Worm (Caenorhabditis elegans) whole organism, midembryonic: ENCODE results near the gene cut-6.

Experiments used
- T22C8.4 ChIP-seq: fragments of 200-800 bp; sonication (Bioruptor generic); IDR thresholded peaks from 2 replicates; pipeline ENCODE4 v1.3.6; 2022; ENCODE audit warnings: missing genetic modification characterization, missing compliant biosample characterization
- cog-1 ChIP-seq: sonication (generic microtip); optimal IDR thresholded peaks from 2 replicates; lab custom pipeline; 2016; ENCODE audit warnings: missing genetic modification characterization, missing compliant biosample characterization
- flt-1 ChIP-seq: fragments of 200-800 bp; sonication (Bioruptor generic); IDR thresholded peaks from 2 replicates; pipeline ENCODE4 v1.3.6; 2022; ENCODE audit warnings: missing genetic modification characterization, missing compliant biosample characterization
- klf-2 ChIP-seq: fragments of 200-800 bp; sonication (Bioruptor generic); conservative IDR thresholded peaks from 2 replicates; pipeline ENCODE4 v1.3.6; 2022; ENCODE audit warnings: missing genetic modification reagents, missing genetic modification characterization, missing compliant biosample characterization
- med-1 ChIP-seq: sonication (generic microtip); optimal IDR thresholded peaks from 2 replicates; lab custom pipeline; 2017; ENCODE audit warnings: missing genetic modification characterization, mild to moderate bottlenecking, missing compliant biosample characterization, antibody characterized with exemption, missing genetic modification reagents; ENCODE audit not compliant: insufficient read depth
- ref-1 ChIP-seq: fragments of 200-800 bp; sonication (Bioruptor generic); conservative IDR thresholded peaks from 2 replicates; pipeline ENCODE4 v1.3.6; 2022; ENCODE audit warnings: missing genetic modification reagents, missing genetic modification characterization, missing compliant biosample characterization
- tab-1 ChIP-seq: fragments of 200-800 bp; sonication (Bioruptor generic); IDR thresholded peaks from 2 replicates; pipeline ENCODE4 v1.3.6; 2022; ENCODE audit warnings: missing genetic modification characterization, missing compliant biosample characterization
- ztf-23 ChIP-seq: fragments of 200-800 bp; sonication (Bioruptor generic); IDR thresholded peaks from 2 replicates; pipeline ENCODE4 v1.3.6; 2022; ENCODE audit warnings: missing genetic modification reagents, missing genetic modification characterization, missing compliant biosample characterization
- ztf-29 ChIP-seq: fragments of 200-800 bp; sonication (Bioruptor generic); IDR thresholded peaks from 2 replicates; pipeline ENCODE4 v1.3.6; 2022; ENCODE audit warnings: missing genetic modification reagents, missing genetic modification characterization, missing compliant biosample characterization

cut-6 gene

DNA sequence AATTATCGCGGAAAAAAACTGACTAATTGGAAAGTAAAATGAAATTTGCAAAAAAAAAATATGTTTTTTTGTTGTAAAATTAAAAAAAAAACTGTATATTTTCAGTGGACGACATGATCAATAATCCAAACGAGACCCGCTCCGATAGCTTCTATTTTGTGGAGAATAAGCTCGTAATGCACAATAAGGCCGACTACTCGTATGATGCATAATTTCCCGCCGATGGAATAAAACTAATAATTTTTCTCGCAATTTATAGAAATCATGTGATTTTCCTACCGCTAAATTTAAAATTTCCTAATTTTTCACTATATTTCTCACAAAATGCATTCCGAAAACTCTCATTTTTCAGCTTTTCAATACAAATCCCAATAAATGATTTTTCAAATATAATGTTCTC is 2.7 kb upstream of the cut-6 start:
- no peak for TF ChIP-seq T22C8.4
- TF ChIP-seq klf-2 (GFP tag; lab: Robert Waterston, UW): no peak
- no peak for TF ChIP-seq ztf-23
- no peak for TF ChIP-seq ztf-29 (GFP tag; lab: Robert Waterston, UW)
- no peak for TF ChIP-seq med-1 (GFP tag; lab: Kevin White, UChicago)
- TF ChIP-seq ref-1 (GFP tag; lab: Robert Waterston, UW): no peak
- TF ChIP-seq tab-1: no peak
- TF ChIP-seq flt-1 (GFP tag; lab: Robert Waterston, UW): no peak
- TF ChIP-seq cog-1 (tag; lab: Kevin White, UChicago): no peak

DNA sequence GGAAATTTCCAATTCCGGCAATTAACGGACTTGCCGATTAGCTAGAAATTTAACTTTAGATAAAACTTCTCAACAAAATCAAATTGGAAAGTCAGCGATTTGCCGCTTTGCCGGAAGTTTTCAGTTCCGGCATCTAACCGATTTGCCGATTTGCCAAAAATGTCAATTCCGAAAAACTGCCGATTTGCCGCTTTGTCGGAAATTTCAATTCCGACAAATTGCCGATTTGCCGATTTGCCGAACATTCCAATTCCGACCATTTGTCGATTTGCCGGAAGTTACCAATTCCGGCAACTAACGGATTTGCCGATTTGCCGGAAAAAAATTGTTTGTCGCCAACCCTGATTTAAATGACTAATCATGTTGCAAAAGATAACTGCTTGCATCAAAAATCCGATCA is 2.1 kb upstream of the cut-6 start:
- no peak for TF ChIP-seq tab-1
- TF ChIP-seq flt-1 (GFP tag; lab: Robert Waterston, UW): no peak
- no peak for TF ChIP-seq med-1 (GFP tag; lab: Kevin White, UChicago)
- TF ChIP-seq ref-1 (GFP tag; lab: Robert Waterston, UW): no peak
- no peak for TF ChIP-seq ztf-23
- TF ChIP-seq klf-2 (GFP tag; lab: Robert Waterston, UW): no peak
- TF ChIP-seq T22C8.4: no peak
- no peak for TF ChIP-seq cog-1 (tag; lab: Kevin White, UChicago)
- no peak for TF ChIP-seq ztf-29 (GFP tag; lab: Robert Waterston, UW)

DNA sequence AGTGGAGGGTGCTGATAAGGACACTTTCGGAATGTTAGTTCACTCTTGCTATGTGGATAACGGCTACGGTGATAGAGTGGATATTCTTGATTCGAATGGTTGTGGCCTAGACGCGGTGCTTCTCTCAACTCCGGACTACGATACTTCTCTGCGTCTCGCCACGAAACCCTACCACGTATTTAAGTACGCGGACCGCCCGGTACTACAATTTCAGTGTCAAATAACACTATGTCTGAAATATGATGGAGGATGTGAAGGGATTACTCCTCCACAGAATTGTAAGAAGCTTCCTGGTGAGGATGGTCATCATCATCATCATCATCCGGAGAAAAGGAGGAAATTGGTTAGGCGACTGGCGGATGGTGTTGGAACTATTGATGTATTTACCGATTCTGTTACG is 3.7 kb downstream of the cut-6 start:
- TF ChIP-seq T22C8.4 (no peak), med-1 (GFP tag; lab: Kevin White, UChicago) (no peak), flt-1 (GFP tag; lab: Robert Waterston, UW) (no peak), ref-1 (GFP tag; lab: Robert Waterston, UW) (no peak), cog-1 (tag; lab: Kevin White, UChicago) (no peak), ztf-23 (no peak), tab-1 (no peak), klf-2 (GFP tag; lab: Robert Waterston, UW) (no peak), ztf-29 (GFP tag; lab: Robert Waterston, UW) (no peak)

DNA sequence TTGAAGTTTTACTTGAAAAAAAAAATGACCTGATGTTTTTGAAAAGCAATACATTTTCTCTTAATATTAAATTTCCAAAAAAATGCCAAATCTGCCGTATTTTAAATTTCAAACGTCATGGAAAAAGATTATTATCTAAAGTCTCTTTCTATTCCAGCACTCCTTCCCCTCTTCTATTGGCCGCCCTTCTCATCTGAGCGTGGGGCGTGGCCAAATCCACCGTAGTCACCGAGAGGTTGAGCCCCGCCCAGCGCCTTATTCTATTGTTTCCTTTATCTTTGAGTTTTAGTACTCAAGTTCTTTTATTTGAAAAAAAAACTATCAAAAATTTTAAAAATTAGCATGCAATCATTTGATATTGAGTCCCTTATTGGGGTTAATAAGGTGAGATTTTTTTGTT is 8.8 kb downstream of the cut-6 start, which contains the start of gene vab-7:
vab-7 (plus strand) TSS at position 301 of the 400 bp plus-strand sequence.
- TF ChIP-seq tab-1 (no peak), ref-1 (GFP tag; lab: Robert Waterston, UW) (no peak), klf-2 (GFP tag; lab: Robert Waterston, UW) (no peak), med-1 (GFP tag; lab: Kevin White, UChicago) (no peak), T22C8.4 (no peak), ztf-23 (no peak), flt-1 (GFP tag; lab: Robert Waterston, UW) (no peak), ztf-29 (GFP tag; lab: Robert Waterston, UW) (no peak), cog-1 (tag; lab: Kevin White, UChicago) (no peak)

DNA sequence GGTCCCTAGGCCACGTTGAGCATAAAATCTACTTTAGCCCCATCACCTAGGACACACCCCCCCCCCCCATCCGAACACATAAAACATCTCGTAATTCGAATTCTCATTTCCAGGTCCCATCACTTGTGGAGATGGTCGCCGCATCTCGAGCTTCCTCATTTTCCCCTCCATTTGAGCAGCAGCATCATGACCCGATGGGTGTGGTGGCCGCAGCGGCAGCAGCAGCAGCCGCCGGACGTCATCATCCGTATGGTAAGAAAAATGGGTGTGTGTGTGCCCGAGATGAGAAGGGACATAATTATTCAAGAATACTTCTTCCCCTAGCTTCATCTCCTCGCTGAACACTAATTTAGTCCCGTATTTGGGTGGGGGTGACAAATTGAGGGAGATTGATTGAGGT is 10.2 kb downstream of the cut-6 start:
- TF ChIP-seq ztf-23 (0 out of 2 replicates have a peak, but pooled peaks have one; percentile 7), tab-1 (no peak)

ce11 chrIII:10923539-10923938 is 12.3 kb downstream of the cut-6 start:
- no peak for TF ChIP-seq cog-1 (tag; lab: Kevin White, UChicago)
- TF ChIP-seq tab-1: no peak
- TF ChIP-seq ref-1 (GFP tag; lab: Robert Waterston, UW): no peak
- no peak for TF ChIP-seq ztf-23
- no peak for TF ChIP-seq ztf-29 (GFP tag; lab: Robert Waterston, UW)
- no peak for TF ChIP-seq klf-2 (GFP tag; lab: Robert Waterston, UW)
- no peak for TF ChIP-seq med-1 (GFP tag; lab: Kevin White, UChicago)
- no peak for TF ChIP-seq flt-1 (GFP tag; lab: Robert Waterston, UW)
- no peak for TF ChIP-seq T22C8.4

DNA sequence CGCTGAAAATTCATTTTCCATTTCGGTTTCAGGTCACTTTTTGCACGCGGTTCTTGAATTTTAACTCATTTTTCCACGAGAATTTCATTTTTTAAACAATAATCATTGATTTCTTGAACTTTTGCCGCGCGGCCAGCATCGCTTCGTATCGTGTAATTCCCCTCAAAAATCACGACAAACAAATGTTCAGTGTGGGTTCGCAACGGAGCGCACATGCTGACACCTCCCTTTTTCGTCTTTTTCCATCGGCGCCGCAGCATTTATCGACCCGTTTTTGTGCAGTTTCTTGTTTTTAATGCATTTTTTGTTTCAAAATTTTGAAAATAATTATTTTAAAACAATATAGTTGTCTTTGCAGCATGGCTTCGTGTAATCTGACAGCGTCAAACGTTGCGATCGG is 19.6 kb downstream of the cut-6 start, which contains the start of gene M142.5:
M142.5 (plus strand) TSS at position 352 of the 400 bp plus-strand sequence.
- TF ChIP-seq klf-2 (GFP tag; lab: Robert Waterston, UW) (no peak), ztf-29 (GFP tag; lab: Robert Waterston, UW) (no peak), cog-1 (tag; lab: Kevin White, UChicago) (no peak), med-1 (GFP tag; lab: Kevin White, UChicago) (no peak), ref-1 (GFP tag; lab: Robert Waterston, UW) (no peak)

DNA sequence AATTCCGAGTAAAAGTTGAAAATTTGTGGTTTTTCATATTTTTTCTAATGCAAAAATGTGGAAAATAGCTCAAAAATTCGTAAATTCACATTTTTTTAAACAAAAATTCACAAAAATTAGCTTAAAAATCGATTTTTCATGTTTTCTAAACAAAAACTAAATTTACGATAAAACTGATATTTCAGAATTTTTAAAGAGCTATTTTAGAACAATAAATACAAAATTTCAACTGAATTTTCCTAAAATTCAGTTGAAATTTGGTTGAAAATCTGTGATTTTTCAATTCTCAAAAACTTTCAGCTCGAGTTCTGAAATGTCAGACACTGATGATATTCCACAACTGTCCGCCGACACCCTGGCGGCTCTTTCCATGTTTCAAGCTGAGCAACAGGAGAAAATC is 22.1 kb downstream of the cut-6 start, which contains the start of gene M142.8:
M142.8 (plus strand) TSS at position 301 of the 400 bp plus-strand sequence.
- no peak for TF ChIP-seq klf-2 (GFP tag; lab: Robert Waterston, UW)
- no peak for TF ChIP-seq med-1 (GFP tag; lab: Kevin White, UChicago)
- TF ChIP-seq tab-1: no peak
- no peak for TF ChIP-seq ztf-29 (GFP tag; lab: Robert Waterston, UW)
- TF ChIP-seq cog-1 (tag; lab: Kevin White, UChicago): no peak
- no peak for TF ChIP-seq flt-1 (GFP tag; lab: Robert Waterston, UW)
- TF ChIP-seq ref-1 (GFP tag; lab: Robert Waterston, UW): no peak
- no peak for TF ChIP-seq ztf-23
- TF ChIP-seq T22C8.4: no peak

ce11 chrIII:10935944-10936343 is 24.7 kb downstream of the cut-6 start, which contains the start of gene rle-1:
Gene rle-1, plus strand, starts transcription at chrIII:10936244.
- TF ChIP-seq ztf-23: no peak
- no peak for TF ChIP-seq cog-1 (tag; lab: Kevin White, UChicago)
- TF ChIP-seq klf-2 (GFP tag; lab: Robert Waterston, UW): no peak
- no peak for TF ChIP-seq ztf-29 (GFP tag; lab: Robert Waterston, UW)

DNA sequence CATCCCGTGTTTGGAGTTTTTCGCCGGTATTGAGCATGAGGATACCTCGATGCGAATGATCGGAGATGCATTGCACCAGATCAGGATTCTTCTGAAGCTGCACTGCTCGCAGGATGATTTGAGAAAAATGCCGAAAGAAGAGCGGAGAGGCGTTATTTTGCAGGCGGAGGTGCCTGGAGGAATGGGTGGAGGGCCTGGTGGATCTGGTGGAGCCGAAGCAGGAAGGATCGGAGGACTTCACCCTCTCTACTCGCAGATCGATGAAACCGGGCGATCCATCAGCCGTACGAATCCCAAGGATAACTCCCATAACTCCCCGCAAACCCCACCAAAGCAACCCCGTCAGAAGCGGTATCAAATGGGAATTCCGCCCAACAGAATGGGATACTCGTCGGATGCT is 27.9 kb downstream of the cut-6 start:
- no peak for TF ChIP-seq klf-2 (GFP tag; lab: Robert Waterston, UW)
- TF ChIP-seq T22C8.4: no peak
- TF ChIP-seq med-1 (GFP tag; lab: Kevin White, UChicago): no peak
- no peak for TF ChIP-seq ztf-23
- TF ChIP-seq flt-1 (GFP tag; lab: Robert Waterston, UW): no peak
- TF ChIP-seq ref-1 (GFP tag; lab: Robert Waterston, UW): no peak
- no peak for TF ChIP-seq cog-1 (tag; lab: Kevin White, UChicago)
- TF ChIP-seq tab-1: no peak
- TF ChIP-seq ztf-29 (GFP tag; lab: Robert Waterston, UW): no peak
